Worm (Caenorhabditis elegans) whole organism, midembryonic: Measurements from ENCODE around the gene srh-1.
A peak's percentile ranks its signal among the peaks of the same experiment; 100 is the strongest.

Source experiments
- T22C8.4 ChIP-seq: fragments of 200-800 bp; sonication (Bioruptor generic); IDR thresholded peaks from 2 replicates; pipeline ENCODE4 v1.3.6; 2022; ENCODE audit warnings: missing genetic modification characterization, missing compliant biosample characterization
- cog-1 ChIP-seq: sonication (generic microtip); optimal IDR thresholded peaks from 2 replicates; lab custom pipeline; 2016; ENCODE audit warnings: missing genetic modification characterization, missing compliant biosample characterization
- flt-1 ChIP-seq: fragments of 200-800 bp; sonication (Bioruptor generic); IDR thresholded peaks from 2 replicates; pipeline ENCODE4 v1.3.6; 2022; ENCODE audit warnings: missing genetic modification characterization, missing compliant biosample characterization
- klf-2 ChIP-seq: fragments of 200-800 bp; sonication (Bioruptor generic); conservative IDR thresholded peaks from 2 replicates; pipeline ENCODE4 v1.3.6; 2022; ENCODE audit warnings: missing genetic modification reagents, missing genetic modification characterization, missing compliant biosample characterization
- med-1 ChIP-seq: sonication (generic microtip); optimal IDR thresholded peaks from 2 replicates; lab custom pipeline; 2017; ENCODE audit warnings: missing genetic modification characterization, mild to moderate bottlenecking, missing compliant biosample characterization, antibody characterized with exemption, missing genetic modification reagents; ENCODE audit not compliant: insufficient read depth
- ref-1 ChIP-seq: fragments of 200-800 bp; sonication (Bioruptor generic); conservative IDR thresholded peaks from 2 replicates; pipeline ENCODE4 v1.3.6; 2022; ENCODE audit warnings: missing genetic modification reagents, missing genetic modification characterization, missing compliant biosample characterization
- tab-1 ChIP-seq: fragments of 200-800 bp; sonication (Bioruptor generic); IDR thresholded peaks from 2 replicates; pipeline ENCODE4 v1.3.6; 2022; ENCODE audit warnings: missing genetic modification characterization, missing compliant biosample characterization
- ztf-23 ChIP-seq: fragments of 200-800 bp; sonication (Bioruptor generic); IDR thresholded peaks from 2 replicates; pipeline ENCODE4 v1.3.6; 2022; ENCODE audit warnings: missing genetic modification reagents, missing genetic modification characterization, missing compliant biosample characterization
- ztf-29 ChIP-seq: fragments of 200-800 bp; sonication (Bioruptor generic); IDR thresholded peaks from 2 replicates; pipeline ENCODE4 v1.3.6; 2022; ENCODE audit warnings: missing genetic modification reagents, missing genetic modification characterization, missing compliant biosample characterization

Gene srh-1

ce11 chrV:11506347-11506746 is 20.7 kb downstream of the srh-1 start:
- TF ChIP-seq med-1 (no peak), tab-1 (GFP tag; lab: Robert Waterston, UW) (no peak), T22C8.4 (GFP tag; lab: Robert Waterston, UW) (no peak), flt-1 (GFP tag; lab: Robert Waterston, UW) (no peak), ref-1 (no peak), ztf-29 (GFP tag; lab: Robert Waterston, UW) (no peak), cog-1 (tag; lab: Kevin White, UChicago) (no peak), klf-2 (no peak), ztf-23 (GFP tag; lab: Robert Waterston, UW) (no peak)

ce11 chrV:11508773-11509172 is 23.1 kb downstream of the srh-1 start, which contains the start of gene ttll-5:
Gene ttll-5 (plus strand): TSS chrV:11509060.
- TF ChIP-seq ref-1 (no peak), med-1 (no peak), tab-1 (GFP tag; lab: Robert Waterston, UW) (no peak), cog-1 (tag; lab: Kevin White, UChicago) (no peak), T22C8.4 (GFP tag; lab: Robert Waterston, UW) (no peak), ztf-29 (GFP tag; lab: Robert Waterston, UW) (no peak), klf-2 (no peak), flt-1 (GFP tag; lab: Robert Waterston, UW) (no peak), ztf-23 (GFP tag; lab: Robert Waterston, UW) (no peak)

- TF ChIP-seq klf-2: no peak
- TF ChIP-seq flt-1 (GFP tag; lab: Robert Waterston, UW): no peak
- no peak for TF ChIP-seq med-1
- TF ChIP-seq T22C8.4 (GFP tag; lab: Robert Waterston, UW): no peak
- no peak for TF ChIP-seq cog-1 (tag; lab: Kevin White, UChicago)
- no peak for TF ChIP-seq ref-1
- TF ChIP-seq tab-1 (GFP tag; lab: Robert Waterston, UW): no peak
These were observed 27.8 kb downstream of the srh-1 start, which contains the start of gene C55A6.3 for ce11 chrV:11513432-11513831. Gene C55A6.3 (minus strand): TSS chrV:11513532.

ce11 chrV:11514677-11515076 is 29.0 kb downstream of the srh-1 start, which contains the start of gene C55A6.6:
Gene C55A6.6 (minus strand): TSS chrV:11514737.
- TF ChIP-seq flt-1 (GFP tag; lab: Robert Waterston, UW) (no peak), ref-1 (no peak), ztf-29 (GFP tag; lab: Robert Waterston, UW) (no peak), ztf-23 (GFP tag; lab: Robert Waterston, UW) (no peak), klf-2 (no peak), T22C8.4 (GFP tag; lab: Robert Waterston, UW) (no peak), tab-1 (GFP tag; lab: Robert Waterston, UW) (no peak), cog-1 (tag; lab: Kevin White, UChicago) (no peak), med-1 (no peak)

- no peak for TF ChIP-seq ztf-29 (GFP tag; lab: Robert Waterston, UW)
- TF ChIP-seq ref-1: no peak
- TF ChIP-seq ztf-23 (GFP tag; lab: Robert Waterston, UW): no peak
- TF ChIP-seq flt-1 (GFP tag; lab: Robert Waterston, UW): no peak
- TF ChIP-seq klf-2: no peak
- TF ChIP-seq tab-1 (GFP tag; lab: Robert Waterston, UW): no peak
- no peak for TF ChIP-seq cog-1 (tag; lab: Kevin White, UChicago)
- no peak for TF ChIP-seq med-1
- no peak for TF ChIP-seq T22C8.4 (GFP tag; lab: Robert Waterston, UW)
These were observed 29.5 kb downstream of the srh-1 start for ce11 chrV:11515145-11515544.

- no peak for TF ChIP-seq med-1
- no peak for TF ChIP-seq ztf-29 (GFP tag; lab: Robert Waterston, UW)
- TF ChIP-seq ref-1: no peak
- TF ChIP-seq T22C8.4 (GFP tag; lab: Robert Waterston, UW): no peak
- TF ChIP-seq klf-2: no peak
- no peak for TF ChIP-seq cog-1 (tag; lab: Kevin White, UChicago)
- no peak for TF ChIP-seq tab-1 (GFP tag; lab: Robert Waterston, UW)
- TF ChIP-seq ztf-23 (GFP tag; lab: Robert Waterston, UW): no peak
- no peak for TF ChIP-seq flt-1 (GFP tag; lab: Robert Waterston, UW)
These were observed 30.5 kb downstream of the srh-1 start, which contains the start of gene sdz-8 for ce11 chrV:11516141-11516591. Gene sdz-8 (minus strand): TSS chrV:11516191.

ce11 chrV:11517789-11518188 is 32.1 kb downstream of the srh-1 start, which contains the start of gene C55A6.4:
Gene C55A6.4 (minus strand): TSS chrV:11517889.
- TF ChIP-seq med-1: no peak
- TF ChIP-seq ref-1: no peak
- TF ChIP-seq ztf-23 (GFP tag; lab: Robert Waterston, UW): no peak
- TF ChIP-seq flt-1 (GFP tag; lab: Robert Waterston, UW): no peak
- TF ChIP-seq ztf-29 (GFP tag; lab: Robert Waterston, UW): no peak
- no peak for TF ChIP-seq cog-1 (tag; lab: Kevin White, UChicago)
- TF ChIP-seq klf-2: no peak
- no peak for TF ChIP-seq tab-1 (GFP tag; lab: Robert Waterston, UW)
- TF ChIP-seq T22C8.4 (GFP tag; lab: Robert Waterston, UW): no peak

ce11 chrV:11520215-11520614 is 34.6 kb downstream of the srh-1 start, which contains the start of the genes C55A6.11 and C55A6.7:
Gene C55A6.11 (plus strand): TSS chrV:11520515.
Gene C55A6.7 (minus strand): TSS chrV:11520530.
- TF ChIP-seq flt-1 (GFP tag; lab: Robert Waterston, UW): no peak
- no peak for TF ChIP-seq T22C8.4 (GFP tag; lab: Robert Waterston, UW)
- no peak for TF ChIP-seq tab-1 (GFP tag; lab: Robert Waterston, UW)
- TF ChIP-seq ref-1: no peak
- no peak for TF ChIP-seq ztf-29 (GFP tag; lab: Robert Waterston, UW)
- TF ChIP-seq ztf-23 (GFP tag; lab: Robert Waterston, UW): no peak
- no peak for TF ChIP-seq med-1
- no peak for TF ChIP-seq cog-1 (tag; lab: Kevin White, UChicago)
- no peak for TF ChIP-seq klf-2

- TF ChIP-seq tab-1 (GFP tag; lab: Robert Waterston, UW) (peak; percentile 30; the same call in 1 of the 2 replicates), flt-1 (GFP tag; lab: Robert Waterston, UW) (peak; percentile 67; the same call in 1 of the 2 replicates), med-1 (peak; percentile 27), klf-2 (no peak), cog-1 (tag; lab: Kevin White, UChicago) (peak; percentile 52), T22C8.4 (GFP tag; lab: Robert Waterston, UW) (no peak; the same call in 1 of the 2 replicates), ztf-23 (GFP tag; lab: Robert Waterston, UW) (peak; percentile 78)
These were observed 35.8 kb downstream of the srh-1 start, which contains the start of gene pafo-1 for ce11 chrV:11521448-11521847. Gene pafo-1 (plus strand): TSS chrV:11521703.
